Worm (Caenorhabditis elegans) whole organism, early embryonic: ENCODE data around the gene irld-39.

ENCODE experiments used
- B0310.2 ChIP-seq: sonication (generic microtip); optimal IDR thresholded peaks from 2 replicates; lab custom pipeline; 2016; ENCODE audit warnings: mild to moderate bottlenecking, missing genetic modification characterization, missing compliant biosample characterization
- F13C5.2 ChIP-seq: sonication (generic microtip); optimal IDR thresholded peaks from 2 replicates; lab custom pipeline; 2017; ENCODE audit warnings: mild to moderate bottlenecking, missing genetic modification characterization, inconsistent platforms, missing compliant biosample characterization
- aly-1 ChIP-seq: sonication (generic microtip); optimal IDR thresholded peaks from 2 replicates; lab custom pipeline; 2016; ENCODE audit warnings: missing genetic modification characterization, missing compliant biosample characterization
- ama-1 ChIP-seq: fragments of 150-350 bp; optimal IDR thresholded peaks from 2 replicates; lab custom pipeline; 2014
- ceh-13 ChIP-seq: fragments of 200-800 bp; sonication (Bioruptor generic); optimal IDR thresholded peaks from 2 replicates; lab custom pipeline; 2018; ENCODE audit warnings: mild to moderate bottlenecking, missing genetic modification characterization, missing compliant biosample characterization
- ceh-36 ChIP-seq: sonication (generic microtip); optimal IDR thresholded peaks from 2 replicates; lab custom pipeline; 2016; ENCODE audit warnings: missing genetic modification characterization, inconsistent platforms, missing compliant biosample characterization
- ets-7 ChIP-seq: sonication (generic microtip); optimal IDR thresholded peaks from 2 replicates; lab custom pipeline; 2016; ENCODE audit warnings: missing genotype, missing genetic modification characterization, missing compliant biosample characterization
- flt-1 ChIP-seq: fragments of 200-800 bp; sonication (Bioruptor generic); IDR thresholded peaks from 2 replicates; pipeline ENCODE4 v1.3.6; 2022; ENCODE audit warnings: missing genetic modification characterization, missing compliant biosample characterization
- hmbx-1 ChIP-seq: sonication (generic microtip); optimal IDR thresholded peaks from 2 replicates; lab custom pipeline; 2016; ENCODE audit warnings: mild to moderate bottlenecking, missing genetic modification characterization, missing compliant biosample characterization
- hmg-4 ChIP-seq: fragments of 200-800 bp; sonication (Bioruptor generic); optimal IDR thresholded peaks from 2 replicates; lab custom pipeline; 2018; ENCODE audit warnings: mild to moderate bottlenecking, missing genetic modification characterization, missing compliant biosample characterization
- hnd-1 ChIP-seq: sonication (generic microtip); optimal IDR thresholded peaks from 2 replicates; lab custom pipeline; 2016; ENCODE audit warnings: missing genetic modification characterization, missing compliant biosample characterization
- pes-1 ChIP-seq: fragments of 200-800 bp; sonication (Bioruptor generic); IDR thresholded peaks from 2 replicates; pipeline ENCODE4 v1.3.6; 2022; ENCODE audit warnings: missing genetic modification reagents, missing genetic modification characterization, missing compliant biosample characterization
- scrt-1 ChIP-seq: fragments of 200-800 bp; sonication (Bioruptor generic); IDR thresholded peaks from 2 replicates; pipeline ENCODE4 v1.3.6; 2022; ENCODE audit warnings: missing genetic modification characterization, missing compliant biosample characterization
- sea-1 ChIP-seq: fragments of 200-800 bp; sonication (Bioruptor generic); conservative IDR thresholded peaks from 2 replicates; pipeline ENCODE4 v1.3.6; 2022; ENCODE audit warnings: missing genetic modification characterization, missing compliant biosample characterization
- tbx-11 ChIP-seq: fragments of 200-800 bp; sonication (Bioruptor generic); IDR thresholded peaks from 2 replicates; pipeline ENCODE4 v1.3.6; 2022; ENCODE audit warnings: missing genetic modification characterization, missing compliant biosample characterization
- tbx-37 ChIP-seq: fragments of 200-800 bp; sonication (Bioruptor generic); conservative IDR thresholded peaks from 2 replicates; pipeline ENCODE4 v1.3.6; 2022; ENCODE audit warnings: missing genetic modification reagents, missing genetic modification characterization, missing compliant biosample characterization
- tra-4 ChIP-seq: sonication (generic microtip); optimal IDR thresholded peaks from 2 replicates; lab custom pipeline; 2017; ENCODE audit warnings: missing genetic modification characterization, missing compliant biosample characterization

Gene irld-39

ce11 chrIV:16202074-16202473 is 30.9 kb upstream of the irld-39 start, which contains the start of gene H25K10.1:
TSS of gene H25K10.1 (plus strand) at chrIV:16202374.
- TF ChIP-seq ama-1 (lab: Kevin White, UChicago) (no peak), ets-7 (tag; lab: Kevin White, UChicago) (no peak), sea-1 (GFP tag; lab: Robert Waterston, UW) (no peak), F13C5.2 (tag; lab: Kevin White, UChicago) (no peak), hnd-1 (no peak), hmbx-1 (tag; lab: Kevin White, UChicago) (no peak), B0310.2 (tag; lab: Kevin White, UChicago) (no peak)

- TF ChIP-seq scrt-1 (no peak), ama-1 (lab: Kevin White, UChicago) (no peak), flt-1 (GFP tag; lab: Robert Waterston, UW) (no peak), hmbx-1 (tag; lab: Kevin White, UChicago) (no peak), F13C5.2 (tag; lab: Kevin White, UChicago) (no peak), tbx-11 (GFP tag; lab: Robert Waterston, UW) (no peak), ceh-13 (GFP tag; lab: Kevin White, UChicago) (no peak), tra-4 (tag; lab: Kevin White, UChicago) (no peak), B0310.2 (tag; lab: Kevin White, UChicago) (no peak), hnd-1 (no peak), ets-7 (tag; lab: Kevin White, UChicago) (no peak), aly-1 (tag; lab: Kevin White, UChicago) (no peak)
Measured at ce11 chrIV:16203373-16203772, 29.6 kb upstream of the irld-39 start.

- TF ChIP-seq ets-7 (tag; lab: Kevin White, UChicago) (no peak), ceh-36 (no peak), F13C5.2 (tag; lab: Kevin White, UChicago) (no peak), pes-1 (GFP tag; lab: Robert Waterston, UW) (no peak), B0310.2 (tag; lab: Kevin White, UChicago) (no peak), ama-1 (lab: Kevin White, UChicago) (no peak), sea-1 (GFP tag; lab: Robert Waterston, UW) (no peak), hnd-1 (no peak)
Measured at ce11 chrIV:16210913-16211312, 22.0 kb upstream of the irld-39 start, which contains the start of gene H25K10.2. TSS of gene H25K10.2 (minus strand) at chrIV:16211013.

- TF ChIP-seq ceh-13 (GFP tag; lab: Kevin White, UChicago) (no peak), tbx-37 (GFP tag; lab: Robert Waterston, UW) (no peak)
Measured at ce11 chrIV:16216165-16216564, 16.8 kb upstream of the irld-39 start.

- TF ChIP-seq flt-1 (GFP tag; lab: Robert Waterston, UW), result no peak
- no peak for TF ChIP-seq hmg-4 (GFP tag; lab: Kevin White, UChicago)
Measured at ce11 chrIV:16220688-16221087, 12.3 kb upstream of the irld-39 start.

ce11 chrIV:16221559-16221958 is 11.4 kb upstream of the irld-39 start, which contains the start of gene srv-11:
TSS of gene srv-11 (minus strand) at chrIV:16221659.
- no peak for TF ChIP-seq hmg-4 (GFP tag; lab: Kevin White, UChicago)
- no peak for TF ChIP-seq hmbx-1 (tag; lab: Kevin White, UChicago)
- TF ChIP-seq sea-1 (GFP tag; lab: Robert Waterston, UW), result no peak
- TF ChIP-seq tbx-37 (GFP tag; lab: Robert Waterston, UW), result no peak
- TF ChIP-seq tbx-11 (GFP tag; lab: Robert Waterston, UW), result no peak
- no peak for TF ChIP-seq ceh-13 (GFP tag; lab: Kevin White, UChicago)
- no peak for TF ChIP-seq ets-7 (tag; lab: Kevin White, UChicago)
- TF ChIP-seq pes-1 (GFP tag; lab: Robert Waterston, UW), result no peak

ce11 chrIV:16225747-16226146 is 7.2 kb upstream of the irld-39 start, which contains the start of gene H25K10.4:
TSS of gene H25K10.4 (plus strand) at chrIV:16226047.
- TF ChIP-seq tbx-37 (GFP tag; lab: Robert Waterston, UW) (no peak), aly-1 (tag; lab: Kevin White, UChicago) (no peak)

ce11 chrIV:16230464-16230863 is 2.5 kb upstream of the irld-39 start:
- TF ChIP-seq F13C5.2 (tag; lab: Kevin White, UChicago), result no peak
- TF ChIP-seq sea-1 (GFP tag; lab: Robert Waterston, UW), result no peak
- no peak for TF ChIP-seq ceh-36

- TF ChIP-seq F13C5.2 (tag; lab: Kevin White, UChicago) (no peak), tra-4 (tag; lab: Kevin White, UChicago) (no peak)
Measured at ce11 chrIV:16236827-16237226, 3.9 kb downstream of the irld-39 start.

ce11 chrIV:16238555-16238954 is 5.6 kb downstream of the irld-39 start, which contains the start of gene srw-61:
TSS of gene srw-61 (minus strand) at chrIV:16238655.
- TF ChIP-seq ama-1 (lab: Kevin White, UChicago) (no peak), B0310.2 (tag; lab: Kevin White, UChicago) (no peak), tbx-37 (GFP tag; lab: Robert Waterston, UW) (no peak), ets-7 (tag; lab: Kevin White, UChicago) (no peak), tbx-11 (GFP tag; lab: Robert Waterston, UW) (no peak), ceh-13 (GFP tag; lab: Kevin White, UChicago) (no peak), pes-1 (GFP tag; lab: Robert Waterston, UW) (no peak), flt-1 (GFP tag; lab: Robert Waterston, UW) (no peak), scrt-1 (no peak), F13C5.2 (tag; lab: Kevin White, UChicago) (no peak), aly-1 (tag; lab: Kevin White, UChicago) (no peak), hmg-4 (GFP tag; lab: Kevin White, UChicago) (no peak), tra-4 (tag; lab: Kevin White, UChicago) (no peak), sea-1 (GFP tag; lab: Robert Waterston, UW) (no peak), hmbx-1 (tag; lab: Kevin White, UChicago) (no peak), hnd-1 (no peak), ceh-36 (no peak)
